Fruit fly (Drosophila melanogaster) whole organism, pupa: Measurements from ENCODE around the gene HipHop.

Source experiments
- CG10348 ChIP-seq: fragments of 200-800 bp; sonication (Bioruptor generic); IDR thresholded peaks from 2 replicates; pipeline ENCODE4 v1.3.6; 2022; ENCODE audit warnings: missing biosample characterization, missing genetic modification characterization
- CG12605 ChIP-seq: fragments of 200-800 bp; sonication (Bioruptor generic); IDR thresholded peaks from 2 replicates; pipeline ENCODE4 v1.3.6; 2022; ENCODE audit warnings: missing biosample characterization, missing genetic modification characterization
- CG13204 ChIP-seq: fragments of 200-800 bp; sonication (Bioruptor generic); optimal IDR thresholded peaks from 2 replicates; lab custom pipeline; 2018; ENCODE audit warnings: missing biosample characterization, mild to moderate bottlenecking, missing genetic modification characterization, moderate library complexity
- CG14655 ChIP-seq: fragments of 200-800 bp; sonication (Bioruptor generic); optimal IDR thresholded peaks from 3 replicates; lab custom pipeline; 2017; ENCODE audit warnings: mild to moderate bottlenecking, missing biosample characterization, missing genetic modification reagents, missing genetic modification characterization
- CG15710 ChIP-seq: fragments of 200-800 bp; sonication (Bioruptor generic); optimal IDR thresholded peaks from 2 replicates; lab custom pipeline; 2018; ENCODE audit warnings: missing biosample characterization, mild to moderate bottlenecking, missing genetic modification characterization, moderate library complexity
- CG17806 ChIP-seq: fragments of 200-800 bp; sonication (Bioruptor generic); optimal IDR thresholded peaks from 2 replicates; lab custom pipeline; 2018; ENCODE audit warnings: missing biosample characterization, mild to moderate bottlenecking, missing genetic modification characterization, moderate library complexity
- CG32121 ChIP-seq: fragments of 200-800 bp; sonication (Bioruptor generic); IDR thresholded peaks from 2 replicates; pipeline ENCODE4 v1.3.6; 2022; ENCODE audit warnings: missing biosample characterization, missing genetic modification characterization
- CG34367 ChIP-seq: fragments of 200-800 bp; sonication (Bioruptor generic); optimal IDR thresholded peaks from 2 replicates; lab custom pipeline; 2018; ENCODE audit warnings: missing biosample characterization, mild to moderate bottlenecking, missing genetic modification characterization
- CG4496 ChIP-seq: fragments of 200-800 bp; sonication (Bioruptor generic); IDR thresholded peaks from 3 replicates; pipeline ENCODE4 v1.3.6; 2022; ENCODE audit warnings: missing biosample characterization, missing genetic modification characterization
- CG8159 ChIP-seq: fragments of 200-800 bp; sonication (Bioruptor generic); optimal IDR thresholded peaks from 3 replicates; lab custom pipeline; 2018; ENCODE audit warnings: missing biosample characterization, mild to moderate bottlenecking, missing genetic modification characterization, moderate library complexity
- CG8301 ChIP-seq: fragments of 200-800 bp; sonication (Bioruptor generic); optimal IDR thresholded peaks from 2 replicates; lab custom pipeline; 2018; ENCODE audit warnings: missing biosample characterization, mild to moderate bottlenecking, missing genetic modification characterization
- CG9948 ChIP-seq: fragments of 200-800 bp; sonication (Bioruptor generic); optimal IDR thresholded peaks from 2 replicates; lab custom pipeline; 2018; ENCODE audit warnings: missing biosample characterization, mild to moderate bottlenecking, missing genetic modification characterization, moderate library complexity
- D1 ChIP-seq: fragments of 200-800 bp; sonication (Bioruptor generic); optimal IDR thresholded peaks from 2 replicates; lab custom pipeline; 2018; ENCODE audit warnings: missing biosample characterization, mild to moderate bottlenecking, missing genetic modification characterization, moderate library complexity
- EcR ChIP-seq: fragments of 200-800 bp; sonication (Bioruptor generic); optimal IDR thresholded peaks from 3 replicates; lab custom pipeline; 2019; ENCODE audit warnings: missing biosample characterization, missing genetic modification characterization, mild to moderate bottlenecking, moderate library complexity, missing genetic modification reagents
- Ets98B ChIP-seq: fragments of 200-800 bp; sonication (Bioruptor generic); IDR thresholded peaks from 2 replicates; pipeline ENCODE4 v1.3.6; 2022; ENCODE audit warnings: missing biosample characterization, missing genetic modification characterization
- Pif1A ChIP-seq: fragments of 200-800 bp; sonication (Bioruptor generic); optimal IDR thresholded peaks from 3 replicates; lab custom pipeline; 2016; ENCODE audit warnings: missing biosample characterization, missing genetic modification characterization
- Pif1B ChIP-seq: fragments of 200-800 bp; sonication (Bioruptor generic); optimal IDR thresholded peaks from 3 replicates; lab custom pipeline; 2016; ENCODE audit warnings: missing biosample characterization, missing genetic modification characterization
- Snoo ChIP-seq: fragments of 200-800 bp; sonication (Bioruptor generic); optimal IDR thresholded peaks from 3 replicates; lab custom pipeline; 2017; ENCODE audit warnings: missing biosample characterization, mild to moderate bottlenecking, missing genetic modification characterization, inconsistent platforms
- fd96Ca ChIP-seq: fragments of 200-800 bp; sonication (Bioruptor generic); IDR thresholded peaks from 3 replicates; pipeline ENCODE4 v1.3.6; 2022; ENCODE audit warnings: missing biosample characterization, missing genetic modification characterization
- gl ChIP-seq: fragments of 200-800 bp; sonication (Bioruptor generic); optimal IDR thresholded peaks from 2 replicates; lab custom pipeline; 2018; ENCODE audit warnings: missing biosample characterization, mild to moderate bottlenecking, missing genetic modification characterization
- rn ChIP-seq: fragments of 200-800 bp; sonication (Bioruptor generic); IDR thresholded peaks from 2 replicates; pipeline ENCODE4 v1.3.6; 2022; ENCODE audit warnings: missing biosample characterization, missing genetic modification characterization

HipHop gene

dm6 chr3L:18869035-18869826, 48.3 kb downstream of the HipHop start, which contains the start of gene Grx1:
Gene Grx1, plus strand, starts transcription at chr3L:18869230.
- TF ChIP-seq CG8301 (tag; lab: Kevin White, UChicago) (peak; percentile 51), EcR (GFP tag; lab: Kevin White, UChicago) (no peak), fd96Ca (no peak), gl (tag; lab: Kevin White, UChicago) (no peak), D1 (no peak), Pif1A (GFP tag; lab: Kevin White, UChicago) (no peak), CG34367 (tag; lab: Kevin White, UChicago) (no peak), rn (0 out of 2 replicates have a peak, but pooled peaks have one; percentile 6), CG12605 (GFP tag; lab: Robert Waterston, UW) (no peak), CG4496 (GFP tag; lab: Robert Waterston, UW) (peak; percentile 35; the same call in 1 of the 3 replicates), CG8159 (tag; lab: Kevin White, UChicago) (peak; percentile 61), Ets98B (GFP tag; lab: Robert Waterston, UW) (peak; percentile 22; the same call in 1 of the 2 replicates), CG14655 (GFP tag; lab: Kevin White, UChicago) (no peak), CG13204 (GFP tag; lab: Kevin White, UChicago) (no peak), Pif1B (peak; percentile 30), CG9948 (tag; lab: Kevin White, UChicago) (no peak), CG15710 (tag; lab: Kevin White, UChicago) (peak; percentile 40), CG10348 (no peak), CG32121 (GFP tag; lab: Robert Waterston, UW) (0 out of 2 replicates have a peak, but pooled peaks have one; percentile 42), Snoo (peak; percentile 41), CG17806 (tag; lab: Kevin White, UChicago) (peak; percentile 38)
- TF ChIP-seq, all 21 proteins: peak for 10

dm6 chr3L:18870027-18870426, 49.1 kb downstream of the HipHop start, which contains the start of gene Blos3:
Gene Blos3, plus strand, starts transcription at chr3L:18870224.
- TF ChIP-seq CG32121 (GFP tag; lab: Robert Waterston, UW) (peak; percentile 63), CG15710 (tag; lab: Kevin White, UChicago) (peak; percentile 24), CG9948 (tag; lab: Kevin White, UChicago) (peak; percentile 15), fd96Ca (peak; percentile 65; the same call in 2 of the 3 replicates), CG17806 (tag; lab: Kevin White, UChicago) (peak; percentile 32), CG8301 (tag; lab: Kevin White, UChicago) (no peak), CG13204 (GFP tag; lab: Kevin White, UChicago) (no peak), gl (tag; lab: Kevin White, UChicago) (no peak), CG4496 (GFP tag; lab: Robert Waterston, UW) (peak; percentile 46; the same call in 2 of the 3 replicates), CG8159 (tag; lab: Kevin White, UChicago) (no peak), CG34367 (tag; lab: Kevin White, UChicago) (no peak), D1 (no peak), Pif1A (GFP tag; lab: Kevin White, UChicago) (no peak), EcR (GFP tag; lab: Kevin White, UChicago) (no peak), Ets98B (GFP tag; lab: Robert Waterston, UW) (no peak; the same call in 1 of the 2 replicates), Snoo (no peak), CG12605 (GFP tag; lab: Robert Waterston, UW) (no peak), rn (no peak), Pif1B (no peak), CG14655 (GFP tag; lab: Kevin White, UChicago) (no peak), CG10348 (no peak)
